Fruit fly (Drosophila melanogaster) whole organism, embryonic: ENCODE measurements around the gene Phyhd1.

Experiments
- BtbVII ChIP-seq: fragments of 200-800 bp; sonication (Bioruptor generic); optimal IDR thresholded peaks from 3 replicates; lab custom pipeline; 2017; ENCODE audit warnings: missing biosample characterization, mild to moderate bottlenecking, missing genetic modification characterization
- CG10959 ChIP-seq: fragments of 200-800 bp; sonication (Bioruptor generic); IDR thresholded peaks from 2 replicates; pipeline ENCODE4 v1.3.6; 2022; ENCODE audit warnings: missing biosample characterization, missing genetic modification characterization
- CG11398 ChIP-seq: fragments of 200-800 bp; sonication (Bioruptor generic); optimal IDR thresholded peaks from 2 replicates; lab custom pipeline; 2016; ENCODE audit warnings: missing biosample characterization, missing genetic modification characterization
- CG11560 ChIP-seq: fragments of 200-800 bp; sonication (Bioruptor generic); IDR thresholded peaks from 3 replicates; pipeline ENCODE4 v1.3.6; 2022; ENCODE audit warnings: missing biosample characterization, missing genetic modification characterization
- CG11695 ChIP-seq: fragments of 200-800 bp; sonication (Bioruptor generic); IDR thresholded peaks from 3 replicates; pipeline ENCODE4 v1.3.6; 2022; ENCODE audit warnings: missing biosample characterization, missing genetic modification characterization
- CG12155 ChIP-seq: fragments of 200-800 bp; sonication (Bioruptor generic); optimal IDR thresholded peaks from 3 replicates; lab custom pipeline; 2016; ENCODE audit warnings: missing biosample characterization, missing genetic modification characterization
- CG15011 ChIP-seq: fragments of 200-800 bp; sonication (Bioruptor generic); optimal IDR thresholded peaks from 3 replicates; lab custom pipeline; 2018; ENCODE audit warnings: missing biosample characterization, mild to moderate bottlenecking, missing genetic modification characterization
- CG16815 ChIP-seq: fragments of 200-800 bp; sonication (Bioruptor generic); optimal IDR thresholded peaks from 3 replicates; lab custom pipeline; 2017; ENCODE audit warnings: missing biosample characterization, mild to moderate bottlenecking, missing genetic modification characterization
- CG2129 ChIP-seq: fragments of 200-800 bp; sonication (Bioruptor generic); IDR thresholded peaks from 2 replicates; pipeline ENCODE4 v1.3.6; 2022; ENCODE audit warnings: missing biosample characterization, missing genetic modification characterization; ENCODE audit not compliant: partially characterized antibody
- CG33557 ChIP-seq: fragments of 200-800 bp; sonication (Bioruptor generic); optimal IDR thresholded peaks from 2 replicates; lab custom pipeline; 2019; ENCODE audit warnings: missing biosample characterization, mild to moderate bottlenecking, missing genetic modification characterization, moderate library complexity
- CG3838 ChIP-seq: fragments of 200-800 bp; sonication (Bioruptor generic); optimal IDR thresholded peaks from 3 replicates; lab custom pipeline; 2016; ENCODE audit warnings: missing biosample characterization, missing genetic modification characterization
- CG3847 ChIP-seq: fragments of 200-800 bp; sonication (Bioruptor generic); IDR thresholded peaks from 2 replicates; pipeline ENCODE4 v1.3.6; 2022; ENCODE audit warnings: missing biosample characterization, missing genetic modification characterization
- CG42726 ChIP-seq: fragments of 200-800 bp; sonication (Bioruptor generic); IDR thresholded peaks from 2 replicates; pipeline ENCODE4 v1.3.6; 2022; ENCODE audit warnings: missing biosample characterization, missing genetic modification characterization; ENCODE audit not compliant: partially characterized antibody
- CG4282 ChIP-seq: fragments of 200-800 bp; sonication (Bioruptor generic); optimal IDR thresholded peaks from 2 replicates; lab custom pipeline; 2016; ENCODE audit warnings: missing biosample characterization, missing genetic modification characterization
- CG4854 ChIP-seq: fragments of 200-800 bp; sonication (Bioruptor generic); optimal IDR thresholded peaks from 2 replicates; lab custom pipeline; 2016; ENCODE audit warnings: missing biosample characterization, missing genetic modification characterization, inconsistent platforms
- CG6689 ChIP-seq: fragments of 200-800 bp; sonication (Bioruptor generic); IDR thresholded peaks from 2 replicates; pipeline ENCODE4 v1.3.6; 2022; ENCODE audit warnings: missing biosample characterization, missing genetic modification characterization
- CG8388 ChIP-seq: fragments of 200-800 bp; sonication (Bioruptor generic); optimal IDR thresholded peaks from 2 replicates; lab custom pipeline; 2019; ENCODE audit warnings: missing biosample characterization, mild to moderate bottlenecking, missing genetic modification characterization, moderate library complexity
- CG8478 ChIP-seq: fragments of >200 bp; optimal IDR thresholded peaks from 2 replicates; lab custom pipeline; 2018
- CoRest ChIP-seq: fragments of 200-800 bp; sonication (Bioruptor generic); optimal IDR thresholded peaks from 3 replicates; lab custom pipeline; 2018; ENCODE audit warnings: missing biosample characterization, mild to moderate bottlenecking, missing genetic modification characterization, moderate library complexity
- D19A ChIP-seq: fragments of 200-800 bp; optimal IDR thresholded peaks from 3 replicates; lab custom pipeline; 2019; ENCODE audit warnings: missing biosample characterization, mild to moderate bottlenecking, missing genetic modification characterization, moderate library complexity
- Dbx ChIP-seq: fragments of 200-800 bp; sonication (Bioruptor generic); IDR thresholded peaks from 3 replicates; pipeline ENCODE4 v1.3.6; 2022; ENCODE audit warnings: missing biosample characterization, missing genetic modification characterization
- Doc2 ChIP-seq: fragments of 200-800 bp; sonication (Bioruptor generic); IDR thresholded peaks from 2 replicates; pipeline ENCODE4 v1.3.6; 2022; ENCODE audit warnings: missing biosample characterization, missing genetic modification characterization
- Fer3 ChIP-seq: fragments of 200-800 bp; sonication (Bioruptor generic); optimal IDR thresholded peaks from 2 replicates; lab custom pipeline; 2018; ENCODE audit warnings: missing biosample characterization, mild to moderate bottlenecking, missing genetic modification characterization, moderate library complexity
- H15 ChIP-seq: fragments of 200-800 bp; sonication (Bioruptor generic); IDR thresholded peaks from 3 replicates; pipeline ENCODE4 v1.3.6; 2022; ENCODE audit warnings: missing biosample characterization, missing genetic modification characterization
- Hsf ChIP-seq: fragments of 200-800 bp; sonication (Bioruptor generic); optimal IDR thresholded peaks from 3 replicates; lab custom pipeline; 2016; ENCODE audit warnings: missing biosample characterization, missing genetic modification characterization
- MTF-1 ChIP-seq: fragments of 200-800 bp; sonication (Bioruptor generic); optimal IDR thresholded peaks from 2 replicates; lab custom pipeline; 2018; ENCODE audit warnings: missing biosample characterization, mild to moderate bottlenecking, missing genetic modification characterization, borderline replicate concordance
- Mad ChIP-seq: fragments of 200-800 bp; sonication (Bioruptor generic); optimal IDR thresholded peaks from 2 replicates; lab custom pipeline; 2016; ENCODE audit warnings: missing biosample characterization, missing genetic modification characterization
- Max ChIP-seq: fragments of 200-800 bp; sonication (Bioruptor generic); optimal IDR thresholded peaks from 2 replicates; lab custom pipeline; 2016; ENCODE audit warnings: missing biosample characterization, mild to moderate bottlenecking, missing genetic modification characterization
- Mes4 ChIP-seq: fragments of 200-800 bp; sonication (Bioruptor generic); optimal IDR thresholded peaks from 2 replicates; lab custom pipeline; 2016; ENCODE audit warnings: missing biosample characterization, missing genetic modification characterization
- NK7.1 ChIP-seq: fragments of 200-800 bp; sonication (Bioruptor generic); optimal IDR thresholded peaks from 3 replicates; lab custom pipeline; 2016; ENCODE audit warnings: missing biosample characterization, missing genetic modification characterization
- Optix ChIP-seq: fragments of 200-800 bp; sonication (Bioruptor generic); IDR thresholded peaks from 3 replicates; pipeline ENCODE4 v1.3.6; 2022; ENCODE audit warnings: missing biosample characterization, missing genetic modification characterization
- Sin3A ChIP-seq: fragments of >200 bp; optimal IDR thresholded peaks from 2 replicates; lab custom pipeline; 2018
- Spps ChIP-seq: fragments of 200-800 bp; sonication (Bioruptor generic); optimal IDR thresholded peaks from 2 replicates; lab custom pipeline; 2018; ENCODE audit warnings: missing biosample characterization, mild to moderate bottlenecking, missing genetic modification characterization
- Stat92E ChIP-seq, 3 experiments: fragments of >200 bp in 2 of 3; fragments of 200-800 bp in 1 of 3; sonication (Bioruptor generic) in 1 of 3; optimal IDR thresholded peaks; 2 replicates each; lab custom pipeline; 2017 to 2019; ENCODE audit warnings: missing biosample characterization in 3 of 3, missing genetic modification characterization in 3 of 3, mild to moderate bottlenecking in 1 of 3, moderate library complexity in 1 of 3
- Vsx1 ChIP-seq: fragments of 200-800 bp; sonication (Bioruptor generic); optimal IDR thresholded peaks from 2 replicates; lab custom pipeline; 2017; ENCODE audit warnings: missing biosample characterization, mild to moderate bottlenecking, missing genetic modification characterization, missing genetic modification reagents
- ara ChIP-seq: fragments of 200-800 bp; sonication (Bioruptor generic); IDR thresholded peaks from 2 replicates; pipeline ENCODE4 v1.3.6; 2022; ENCODE audit warnings: missing biosample characterization, missing genetic modification characterization
- az2 ChIP-seq: fragments of 200-800 bp; sonication (Bioruptor generic); optimal IDR thresholded peaks from 3 replicates; lab custom pipeline; 2016; ENCODE audit warnings: missing biosample characterization, missing genetic modification characterization
- croc ChIP-seq: fragments of 200-800 bp; sonication (Bioruptor generic); conservative IDR thresholded peaks from 3 replicates; pipeline ENCODE4 v1.3.6; 2022; ENCODE audit warnings: missing biosample characterization, missing genetic modification characterization
- dan ChIP-seq: fragments of 200-800 bp; sonication (Bioruptor generic); IDR thresholded peaks from 2 replicates; pipeline ENCODE4 v1.3.6; 2022; ENCODE audit warnings: missing biosample characterization, missing genetic modification characterization
- exex ChIP-seq: fragments of 200-800 bp; sonication (Bioruptor generic); optimal IDR thresholded peaks from 4 replicates; lab custom pipeline; 2018; ENCODE audit warnings: missing biosample characterization, mild to moderate bottlenecking, missing genetic modification characterization, moderate library complexity
- gcm2 ChIP-seq: fragments of 200-800 bp; sonication (Bioruptor generic); optimal IDR thresholded peaks from 2 replicates; lab custom pipeline; 2016; ENCODE audit warnings: missing biosample characterization, missing genetic modification characterization
- gfzf ChIP-seq: fragments of 200-800 bp; sonication (Bioruptor generic); optimal IDR thresholded peaks from 2 replicates; lab custom pipeline; 2016; ENCODE audit warnings: missing biosample characterization, mild to moderate bottlenecking, missing genetic modification characterization, moderate library complexity
- gro ChIP-seq: fragments of 200-800 bp; sonication (Bioruptor generic); optimal IDR thresholded peaks from 2 replicates; lab custom pipeline; 2016; ENCODE audit warnings: missing biosample characterization, missing genetic modification characterization
- nmo ChIP-seq: fragments of 200-800 bp; sonication (Bioruptor generic); optimal IDR thresholded peaks from 2 replicates; lab custom pipeline; 2018; ENCODE audit warnings: missing biosample characterization, mild to moderate bottlenecking, missing genetic modification characterization, moderate library complexity
- odd ChIP-seq: fragments of 200-800 bp; sonication (Bioruptor generic); optimal IDR thresholded peaks from 2 replicates; lab custom pipeline; 2017; ENCODE audit warnings: missing biosample characterization, mild to moderate bottlenecking, missing genetic modification characterization
- pros ChIP-seq: fragments of 200-800 bp; sonication (Bioruptor generic); optimal IDR thresholded peaks from 3 replicates; lab custom pipeline; 2019; ENCODE audit warnings: missing biosample characterization, mild to moderate bottlenecking, missing genetic modification characterization, moderate library complexity
- pzg ChIP-seq: fragments of 200-800 bp; sonication (Bioruptor generic); optimal IDR thresholded peaks from 3 replicates; lab custom pipeline; 2018; ENCODE audit warnings: missing biosample characterization, mild to moderate bottlenecking, missing genetic modification characterization, moderate library complexity
- ro ChIP-seq: fragments of 200-800 bp; sonication (Bioruptor generic); IDR thresholded peaks from 2 replicates; pipeline ENCODE4 v1.3.6; 2022; ENCODE audit warnings: missing biosample characterization, missing genetic modification characterization
- sd ChIP-seq: fragments of 200-800 bp; sonication (Bioruptor generic); optimal IDR thresholded peaks from 3 replicates; lab custom pipeline; 2018; ENCODE audit warnings: missing biosample characterization, mild to moderate bottlenecking, missing genetic modification characterization, moderate library complexity
- slbo ChIP-seq: fragments of 200-800 bp; sonication (Bioruptor generic); IDR thresholded peaks from 2 replicates; pipeline ENCODE4 v1.3.6; 2022; ENCODE audit warnings: missing biosample characterization, missing genetic modification characterization
- slp2 ChIP-seq: fragments of 200-800 bp; sonication (Bioruptor generic); optimal IDR thresholded peaks from 2 replicates; lab custom pipeline; 2016; ENCODE audit warnings: missing biosample characterization, missing genetic modification characterization
- ssp ChIP-seq: fragments of 200-800 bp; sonication (Bioruptor generic); IDR thresholded peaks from 2 replicates; pipeline ENCODE4 v1.3.6; 2022; ENCODE audit warnings: missing biosample characterization, missing genetic modification characterization

The Phyhd1 gene

DNA sequence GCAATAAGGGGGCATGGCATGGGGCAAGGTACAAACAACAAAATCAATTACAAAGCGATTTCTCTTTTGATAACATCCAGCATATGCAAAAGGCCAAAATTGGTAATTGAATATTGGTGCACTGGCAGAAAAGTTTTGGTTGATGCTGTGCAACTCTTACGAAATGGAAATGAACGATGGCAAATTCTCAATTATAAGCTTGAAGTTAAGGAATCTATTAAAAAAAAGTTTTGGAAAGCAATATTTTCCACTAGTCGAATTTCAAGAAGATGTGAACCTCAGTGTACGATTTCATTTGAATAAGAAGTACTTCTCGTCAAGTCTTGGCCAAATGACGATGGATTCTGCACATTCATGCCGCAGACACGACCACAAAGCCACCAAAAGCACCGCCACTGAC lies 24.8 kb downstream of the Phyhd1 start (continued):
- TF ChIP-seq dan (GFP tag; lab: Robert Waterston, UW) (no peak), CG4282 (GFP tag; lab: Kevin White, UChicago) (no peak), pros (GFP tag; lab: Kevin White, UChicago) (no peak), croc (GFP tag; lab: Robert Waterston, UW) (no peak), BtbVII (GFP tag; lab: Kevin White, UChicago) (no peak), NK7.1 (GFP tag; lab: Kevin White, UChicago) (no peak), Dbx (no peak), gcm2 (no peak), az2 (GFP tag; lab: Kevin White, UChicago) (peak; percentile 12), ssp (GFP tag; lab: Robert Waterston, UW) (0 out of 2 replicates have a peak, but pooled peaks have one; percentile 27), CoRest (tag; lab: Kevin White, UChicago) (peak; percentile 17), exex (no peak), slbo (GFP tag; lab: Robert Waterston, UW) (0 out of 2 replicates have a peak, but pooled peaks have one; percentile 38), CG11398 (GFP tag; lab: Kevin White, UChicago) (no peak), CG11695 (GFP tag; lab: Robert Waterston, UW) (0 out of 3 replicates have a peak, but pooled peaks have one; percentile 37), CG3838 (GFP tag; lab: Kevin White, UChicago) (no peak), CG42726 (no peak), sd (tag; lab: Kevin White, UChicago) (no peak), MTF-1 (GFP tag; lab: Kevin White, UChicago) (no peak), D19A (tag; lab: Kevin White, UChicago) (peak; percentile 5), Max (no peak), CG15011 (no peak), Doc2 (GFP tag; lab: Robert Waterston, UW) (no peak), CG16815 (GFP tag; lab: Kevin White, UChicago) (peak; percentile 6), pzg (GFP tag; lab: Kevin White, UChicago) (no peak), CG33557 (GFP tag; lab: Kevin White, UChicago) (no peak), CG6689 (peak; percentile 53), CG10959 (GFP tag; lab: Robert Waterston, UW) (no peak), Vsx1 (GFP tag; lab: Kevin White, UChicago) (no peak), CG2129 (GFP tag; lab: Robert Waterston, UW) (no peak), Sin3A (lab: Kevin White, UChicago) (no peak), nmo (peak; percentile 32), Mes4 (GFP tag; lab: Kevin White, UChicago) (no peak), H15 (GFP tag; lab: Robert Waterston, UW) (0 out of 3 replicates have a peak, but pooled peaks have one; percentile 19), CG11560 (tag; lab: Robert Waterston, UW) (no peak), CG8478 (lab: Kevin White, UChicago) (no peak), Optix (GFP tag; lab: Robert Waterston, UW) (no peak), slp2 (no peak), gfzf (GFP tag; lab: Kevin White, UChicago) (no peak), Spps (peak; percentile 25), CG4854 (no peak), CG12155 (GFP tag; lab: Kevin White, UChicago) (no peak), Stat92E (GFP tag; optimal IDR thresholded peaks at IDR 0.05; lab: Kevin White, UChicago) (no peak), Fer3 (no peak), Hsf (GFP tag; lab: Kevin White, UChicago) (peak; percentile 31), ro (GFP tag; lab: Robert Waterston, UW) (no peak), odd (no peak), gro (GFP tag; lab: Kevin White, UChicago) (no peak), CG8388 (GFP tag; lab: Kevin White, UChicago) (peak; percentile 26), CG3847 (0 out of 2 replicates have a peak, but pooled peaks have one; percentile 13), Mad (GFP tag; lab: Kevin White, UChicago) (no peak), ara (GFP tag; lab: Robert Waterston, UW) (peak; percentile 52; the same call in 1 of the 2 replicates)
